Worm (Caenorhabditis elegans) whole organism, L3 larva: ENCODE results near the gene fbxc-17.

Source experiments
- ama-1 ChIP-seq: fragments of 150-350 bp; optimal IDR thresholded peaks from 2 replicates; lab custom pipeline; 2018
- ceh-9 ChIP-seq: sonication (generic microtip); optimal IDR thresholded peaks from 2 replicates; lab custom pipeline; 2018; ENCODE audit warnings: missing biosample characterization, missing genetic modification characterization
- fos-1 ChIP-seq: fragments of 150-350 bp; optimal IDR thresholded peaks from 2 replicates; lab custom pipeline; 2014; ENCODE audit warnings: missing biosample characterization, missing genetic modification characterization
- lin-15B ChIP-seq: fragments of 150-350 bp; optimal IDR thresholded peaks from 2 replicates; lab custom pipeline; 2014; ENCODE audit warnings: missing biosample characterization, missing genetic modification characterization
- lsy-12 ChIP-seq: sonication (generic microtip); optimal IDR thresholded peaks from 2 replicates; lab custom pipeline; 2016; ENCODE audit warnings: mild to moderate bottlenecking, missing genetic modification characterization, missing compliant biosample characterization
- nhr-237 ChIP-seq: fragments of 150-350 bp; optimal IDR thresholded peaks from 2 replicates; lab custom pipeline; 2014; ENCODE audit warnings: missing biosample characterization, missing genetic modification characterization
- nhr-28 ChIP-seq: fragments of 150-350 bp; optimal IDR thresholded peaks from 2 replicates; lab custom pipeline; 2014; ENCODE audit warnings: missing biosample characterization, missing genetic modification characterization
- pha-4 ChIP-seq: fragments of 150-350 bp; optimal IDR thresholded peaks from 2 replicates; lab custom pipeline; 2014; ENCODE audit warnings: missing biosample characterization, missing genetic modification reagents, missing genetic modification characterization
- pqm-1 ChIP-seq: fragments of 150-350 bp; optimal IDR thresholded peaks from 2 replicates; lab custom pipeline; 2017; ENCODE audit warnings: missing biosample characterization, missing genetic modification characterization, inconsistent platforms
- snpc-4 ChIP-seq: fragments of 150-350 bp; optimal IDR thresholded peaks from 2 replicates; lab custom pipeline; 2014; ENCODE audit warnings: missing biosample characterization, missing genetic modification characterization
- unc-62 ChIP-seq: fragments of 150-350 bp; sonication (generic microtip); optimal IDR thresholded peaks from 4 replicates; lab custom pipeline; 2014; ENCODE audit warnings: missing biosample characterization, missing genetic modification reagents, missing genetic modification characterization
- ztf-11 ChIP-seq: fragments of 150-350 bp; optimal IDR thresholded peaks from 2 replicates; lab custom pipeline; 2014; ENCODE audit warnings: missing biosample characterization, missing genetic modification characterization

DNA sequence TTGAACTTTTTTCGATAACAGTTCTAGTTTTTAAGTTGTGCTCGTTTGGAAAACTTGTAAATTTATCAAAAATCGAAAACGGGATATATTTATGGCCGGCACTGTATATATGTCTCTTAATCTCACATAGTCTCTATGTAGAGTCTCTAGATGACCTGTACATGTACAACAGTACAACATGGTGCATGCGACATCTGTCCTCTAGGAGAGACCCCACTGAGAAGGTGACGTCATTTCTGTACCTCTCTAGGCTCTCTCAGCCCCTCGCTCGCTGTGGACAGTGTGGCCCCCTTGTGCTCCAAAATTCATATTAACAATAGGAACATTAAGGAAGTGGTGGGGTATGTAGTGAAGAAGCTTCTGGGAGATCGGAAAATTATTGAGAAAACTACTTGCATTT lies 41.8 kb downstream of the fbxc-17 start:
- TF ChIP-seq pha-4 (tag; lab: Kevin White, UChicago) (no peak), nhr-28 (tag; lab: Kevin White, UChicago) (no peak), unc-62 (GFP tag; lab: Kevin White, UChicago) (no peak), pqm-1 (tag; lab: Kevin White, UChicago) (no peak), ztf-11 (tag; lab: Kevin White, UChicago) (no peak), nhr-237 (tag; lab: Kevin White, UChicago) (no peak), snpc-4 (no peak), ama-1 (lab: Kevin White, UChicago) (no peak), ceh-9 (tag; lab: Kevin White, UChicago) (no peak), lsy-12 (tag; lab: Kevin White, UChicago) (no peak), lin-15B (tag; lab: Kevin White, UChicago) (no peak), fos-1 (tag; lab: Kevin White, UChicago) (no peak)
